Worm (Caenorhabditis elegans): Measurements from ENCODE around the gene fbxa-24.
"Not testable (repeated sequence)": the region's sequence is repeated elsewhere in the genome, so short reads cannot be mapped to it uniquely, and the experiment has no call there.

fbxa-24 gene

DNA sequence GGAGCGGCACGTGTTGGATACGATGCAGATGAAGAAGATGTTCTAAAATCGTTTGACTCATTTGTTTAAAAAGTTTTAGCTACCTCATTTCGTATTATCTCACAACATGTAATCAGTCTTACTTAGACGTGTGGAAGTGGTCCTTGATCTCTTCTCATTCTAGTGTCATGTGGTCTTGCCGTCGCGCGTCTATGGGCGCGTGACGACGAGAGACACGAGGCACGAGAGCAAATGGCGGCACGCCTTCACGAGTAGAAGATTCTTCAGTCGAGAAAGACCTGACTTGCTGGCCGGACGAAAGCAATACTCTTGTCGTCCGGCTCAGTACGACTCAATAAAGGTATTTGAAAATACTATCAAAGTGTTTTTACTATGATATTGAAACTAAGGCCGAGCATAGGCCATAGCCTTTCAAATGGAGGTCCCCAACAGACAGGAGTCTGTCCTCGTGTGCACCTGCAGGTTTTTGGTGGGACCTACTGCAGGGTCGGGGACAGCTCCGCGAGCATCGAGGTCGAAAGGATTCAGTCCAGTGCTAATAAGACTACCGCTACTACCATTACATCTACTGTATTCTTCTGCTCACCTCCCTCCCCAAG, at the start of gene fbxa-24:
Gene fbxa-24, plus strand, starts transcription at position 276 of the 599 bp plus-strand sequence.
- not testable (repeated sequence) for TF ChIP-seq unc-62 (GFP tag; optimal IDR thresholded peaks at IDR 0.05)

- no peak for TF ChIP-seq unc-62 (GFP tag; optimal IDR thresholded peaks at IDR 0.05)
Measured at ce11 chrII:3771640-3772039, 44.7 kb upstream of the fbxa-24 start.

ce11 chrII:3773130-3773529, 43.2 kb upstream of the fbxa-24 start, which contains the start of gene T24E12.10:
T24E12.10 (minus strand) TSS chrII:3773230.
- no peak for TF ChIP-seq unc-62 (GFP tag; optimal IDR thresholded peaks at IDR 0.05)

ce11 chrII:3775719-3776118, 40.6 kb upstream of the fbxa-24 start, which contains the start of gene T24E12.3:
T24E12.3 (plus strand) TSS chrII:3776019.
- no peak for TF ChIP-seq unc-62 (GFP tag; optimal IDR thresholded peaks at IDR 0.05)

DNA sequence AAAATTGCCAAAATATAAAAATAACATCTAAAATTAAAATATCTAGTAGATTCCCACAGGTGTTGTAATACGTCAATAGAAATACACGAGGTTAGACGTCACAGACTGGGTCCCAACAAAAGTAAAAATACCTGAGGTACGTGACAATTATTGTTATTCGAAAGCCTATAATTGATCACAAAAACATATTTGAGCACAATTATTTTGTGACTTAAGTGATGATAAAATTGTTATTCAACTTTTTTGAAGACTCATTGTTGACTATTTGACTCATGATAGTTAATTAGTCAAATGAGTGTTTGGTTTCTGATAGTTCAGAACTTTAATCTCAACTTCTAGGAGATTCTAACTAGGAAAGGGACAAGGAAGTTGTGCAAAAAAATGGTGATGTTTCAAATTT, 38.5 kb upstream of the fbxa-24 start:
- TF ChIP-seq unc-62 (GFP tag; optimal IDR thresholded peaks at IDR 0.05) = no peak

DNA sequence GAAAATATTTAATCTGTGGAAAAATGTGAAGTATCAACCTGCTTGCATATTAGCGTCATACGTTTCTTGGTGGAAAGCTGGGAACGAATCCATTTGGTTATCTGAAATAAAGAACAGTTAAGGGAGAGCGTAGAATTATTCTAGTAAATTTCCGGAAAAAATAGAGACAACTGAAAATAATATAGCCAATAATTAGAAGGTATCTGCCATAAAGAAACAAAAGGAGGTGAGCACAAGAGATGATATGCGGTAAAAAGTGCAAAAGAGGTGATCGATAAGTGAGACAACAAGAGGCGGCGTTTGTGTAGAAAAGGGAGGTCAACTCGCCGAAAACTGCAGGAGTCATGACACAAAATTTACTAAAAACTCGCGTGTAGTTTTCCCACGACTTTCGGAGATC, 36.9 kb upstream of the fbxa-24 start, which contains the start of gene T24E12.11:
Gene T24E12.11, minus strand, starts transcription at position 101 of the 400 bp plus-strand sequence.
- no peak for TF ChIP-seq unc-62 (GFP tag; optimal IDR thresholded peaks at IDR 0.05)

DNA sequence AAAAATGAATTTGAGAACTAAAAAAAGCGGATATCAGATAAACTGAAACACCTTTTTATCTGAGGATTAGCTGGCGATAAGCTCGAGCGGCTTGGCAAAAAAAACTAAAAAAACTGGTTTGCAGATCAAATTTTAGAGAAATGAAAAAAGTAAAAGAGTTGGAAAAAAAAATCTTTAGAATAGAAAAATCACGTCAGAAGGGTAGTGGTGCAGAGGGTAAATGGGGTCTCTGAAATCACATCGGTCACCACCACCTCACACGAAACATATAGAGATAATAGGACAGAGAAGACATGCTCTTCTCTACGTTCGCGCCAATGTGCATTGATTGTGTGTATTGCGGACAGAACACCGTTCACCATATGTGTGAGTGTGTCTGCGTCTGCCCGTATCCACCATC, 35.1 kb upstream of the fbxa-24 start:
- TF ChIP-seq unc-62 (GFP tag; optimal IDR thresholded peaks at IDR 0.05) = no peak

DNA sequence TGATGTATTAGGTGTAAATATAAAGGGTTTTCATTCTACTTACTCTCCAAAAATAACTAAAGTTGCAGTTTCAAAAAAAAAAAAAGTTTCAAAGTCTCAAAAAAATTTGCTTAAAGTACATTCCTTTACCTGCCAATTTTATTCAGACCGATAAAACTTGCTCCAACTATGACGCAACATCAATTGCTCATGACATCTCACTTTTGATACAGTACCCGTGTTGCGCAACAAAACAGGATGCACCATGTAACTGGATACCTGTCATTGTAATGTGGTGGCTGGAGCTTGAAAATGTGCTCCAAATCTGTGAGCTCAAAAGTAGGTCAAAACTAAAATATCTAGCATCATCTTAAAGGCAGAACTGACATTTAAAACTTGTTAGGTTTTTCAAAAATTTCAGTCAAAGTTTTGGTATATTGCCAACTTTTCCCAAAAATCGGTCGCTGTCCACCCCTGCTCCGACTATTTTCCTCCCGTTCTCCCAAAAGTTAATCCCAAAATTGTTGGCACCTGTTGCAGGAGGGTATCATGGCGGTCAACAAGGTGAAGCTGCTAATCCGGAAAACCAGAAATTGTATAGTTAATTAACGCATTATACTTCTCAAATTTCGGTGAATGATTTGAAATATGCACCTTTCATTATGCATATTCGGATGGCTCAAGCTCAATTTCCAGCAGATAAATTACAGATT, 33.9 kb upstream of the fbxa-24 start, which contains the start of gene T24E12.2:
Gene T24E12.2, plus strand, starts transcription at position 642 of the 692 bp plus-strand sequence.
- no peak for TF ChIP-seq unc-62 (GFP tag; optimal IDR thresholded peaks at IDR 0.05)

DNA sequence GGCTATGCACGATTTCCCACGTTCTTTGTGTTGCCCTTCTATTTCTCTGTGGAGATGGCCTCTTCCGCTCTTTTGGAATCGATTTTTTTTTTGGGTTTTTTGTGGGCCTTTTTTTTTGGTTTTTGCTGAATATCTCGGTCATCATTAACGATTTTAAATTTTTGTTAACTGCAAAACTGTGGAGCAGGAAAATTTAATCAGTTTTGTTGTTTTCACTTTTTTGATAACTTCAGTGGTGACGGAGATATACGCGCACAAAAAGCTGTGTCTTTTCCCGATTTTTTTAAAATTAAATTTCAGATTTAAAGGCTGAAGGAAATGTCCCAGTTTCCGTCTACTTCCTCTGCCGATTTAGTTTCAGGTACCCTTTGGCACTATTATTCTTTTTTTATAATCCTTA, 31.1 kb upstream of the fbxa-24 start, which contains the start of gene T24E12.1:
Gene T24E12.1, plus strand, starts transcription at position 301 of the 400 bp plus-strand sequence.
- no peak for TF ChIP-seq unc-62 (GFP tag; optimal IDR thresholded peaks at IDR 0.05)

DNA sequence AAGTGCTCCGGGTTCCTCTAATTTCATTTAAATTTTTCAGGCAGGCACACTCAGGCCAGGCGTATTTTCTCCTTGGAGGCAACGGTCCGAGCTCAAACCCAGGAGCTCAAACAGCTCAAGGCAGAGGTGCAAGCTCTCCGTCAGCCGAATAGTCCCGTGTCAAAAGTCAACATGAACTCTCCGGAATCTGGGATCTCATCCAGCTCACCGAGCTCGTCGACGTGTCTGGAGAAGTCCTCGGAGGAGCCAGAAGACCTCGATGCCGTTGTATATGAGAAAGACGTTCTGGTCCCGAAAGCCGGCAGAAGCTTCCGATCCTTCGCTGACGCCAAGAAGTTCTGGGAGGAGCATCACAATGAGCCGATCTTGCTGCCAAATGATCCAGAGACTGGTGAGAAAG, 30.6 kb upstream of the fbxa-24 start:
- no peak for TF ChIP-seq unc-62 (GFP tag; optimal IDR thresholded peaks at IDR 0.05)

ce11 chrII:3786538-3786937, 29.8 kb upstream of the fbxa-24 start:
- no peak for TF ChIP-seq unc-62 (GFP tag; optimal IDR thresholded peaks at IDR 0.05)

DNA sequence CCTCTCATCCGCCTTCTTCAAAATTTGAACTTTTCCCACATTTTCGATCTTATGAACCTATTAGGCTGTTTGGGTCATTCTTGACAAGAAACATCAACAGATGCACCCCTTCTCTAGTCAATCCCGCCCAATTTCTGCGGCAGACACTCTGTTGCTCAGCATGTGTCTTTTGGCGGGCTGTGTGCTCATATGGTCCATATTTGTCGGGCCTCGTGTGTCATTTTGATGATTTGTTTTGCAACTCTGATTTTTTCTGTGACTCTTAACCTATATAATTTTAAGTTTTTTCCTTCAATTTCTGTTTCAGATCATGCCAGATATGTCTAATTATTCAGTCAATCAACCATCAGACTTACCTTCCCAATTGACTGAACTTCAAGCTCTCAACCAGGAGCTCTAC, 29.2 kb upstream of the fbxa-24 start, which contains the start of gene T24E12.13:
Gene T24E12.13, plus strand, starts transcription at position 301 of the 400 bp plus-strand sequence.
- no peak for TF ChIP-seq unc-62 (GFP tag; optimal IDR thresholded peaks at IDR 0.05)

- TF ChIP-seq unc-62 (GFP tag; optimal IDR thresholded peaks at IDR 0.05) = no peak
Measured at ce11 chrII:3788356-3788962, 27.9 kb upstream of the fbxa-24 start.

DNA sequence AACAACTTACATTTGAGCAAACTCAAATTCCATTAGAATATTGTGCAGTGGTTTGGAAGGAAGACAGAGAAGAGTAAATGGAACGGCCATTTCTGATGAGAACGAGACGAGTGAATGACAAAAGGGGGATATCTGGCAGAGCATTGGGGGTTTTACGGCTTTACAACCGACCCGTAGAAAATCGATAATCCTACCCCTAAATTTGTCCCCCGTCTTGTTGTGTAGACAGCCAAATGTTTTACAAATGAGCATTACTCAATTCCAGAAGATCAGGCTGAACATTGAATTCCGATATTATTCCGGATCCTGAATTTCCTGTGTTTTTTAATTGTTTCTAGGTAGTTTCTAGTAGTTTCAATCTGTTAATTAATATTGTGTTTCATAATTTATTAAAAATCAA, 23.0 kb upstream of the fbxa-24 start, which contains the start of gene fbxb-99:
Gene fbxb-99, minus strand, starts transcription at position 101 of the 400 bp plus-strand sequence.
- TF ChIP-seq unc-62 (GFP tag; optimal IDR thresholded peaks at IDR 0.05) = no peak

ce11 chrII:3795323-3795722, 21.0 kb upstream of the fbxa-24 start, which contains the start of gene Y8A9A.2:
Y8A9A.2 (plus strand) TSS chrII:3795623.
- no peak for TF ChIP-seq unc-62 (GFP tag; optimal IDR thresholded peaks at IDR 0.05)

DNA sequence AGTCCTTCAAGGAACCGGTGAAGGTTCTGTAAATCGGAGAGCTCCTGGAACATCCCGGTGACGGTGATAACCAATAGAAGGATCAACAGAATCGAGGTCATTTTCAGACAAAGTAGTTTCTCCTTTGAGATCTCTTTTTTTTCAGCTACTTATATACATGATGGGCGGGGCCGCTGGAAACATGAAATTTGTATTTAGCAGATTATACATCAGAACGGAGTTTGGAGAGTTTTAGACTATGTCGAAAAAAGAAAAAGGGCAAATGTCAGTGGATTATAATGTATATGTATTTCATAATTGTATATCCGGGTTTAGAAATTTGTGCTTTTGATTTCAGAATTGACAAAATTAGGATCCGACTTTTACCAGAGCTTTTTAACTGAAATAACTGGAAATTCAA, 13.1 kb upstream of the fbxa-24 start, which contains the start of gene ins-32:
Gene ins-32, minus strand, starts transcription at position 101 of the 400 bp plus-strand sequence.
- TF ChIP-seq unc-62 (GFP tag; optimal IDR thresholded peaks at IDR 0.05) = no peak
